Fruit fly (Drosophila melanogaster) whole organism, embryonic: ENCODE measurements around the gene Gr97a.

Experiments
- ATbp ChIP-seq: fragments of 200-800 bp; sonication (Bioruptor generic); optimal IDR thresholded peaks from 2 replicates; lab custom pipeline; 2017; ENCODE audit warnings: missing biosample characterization, mild to moderate bottlenecking, missing genetic modification characterization, missing genetic modification reagents
- Blimp-1 ChIP-seq: fragments of 200-800 bp; sonication (Bioruptor generic); optimal IDR thresholded peaks from 3 replicates; lab custom pipeline; 2018; ENCODE audit warnings: missing biosample characterization, missing genetic modification characterization, mild to moderate bottlenecking, moderate library complexity, missing genetic modification reagents
- CG10147 ChIP-seq: fragments of 200-800 bp; sonication (Bioruptor generic); optimal IDR thresholded peaks from 2 replicates; lab custom pipeline; 2019; ENCODE audit warnings: missing biosample characterization, mild to moderate bottlenecking, missing genetic modification characterization, moderate library complexity
- CG1024 ChIP-seq: fragments of 200-800 bp; sonication (Bioruptor generic); IDR thresholded peaks from 2 replicates; pipeline ENCODE4 v1.3.6; 2022; ENCODE audit warnings: missing biosample characterization, missing genetic modification characterization
- CG10543 ChIP-seq: fragments of 200-800 bp; sonication (Bioruptor generic); optimal IDR thresholded peaks from 3 replicates; lab custom pipeline; 2017; ENCODE audit warnings: missing biosample characterization, mild to moderate bottlenecking, missing genetic modification characterization, moderate library complexity
- CG11456 ChIP-seq: fragments of 200-800 bp; sonication (Bioruptor generic); IDR thresholded peaks from 3 replicates; pipeline ENCODE4 v1.3.6; 2022; ENCODE audit warnings: missing biosample characterization, missing genetic modification characterization
- CG13424 ChIP-seq: fragments of 200-800 bp; sonication (Bioruptor generic); optimal IDR thresholded peaks from 2 replicates; lab custom pipeline; 2019; ENCODE audit warnings: missing biosample characterization, mild to moderate bottlenecking, missing genetic modification characterization, moderate library complexity
- CG13775 ChIP-seq: fragments of 200-800 bp; sonication (Bioruptor generic); optimal IDR thresholded peaks from 3 replicates; lab custom pipeline; 2017; ENCODE audit warnings: missing biosample characterization, mild to moderate bottlenecking, missing genetic modification characterization
- CG1602 ChIP-seq: fragments of 200-800 bp; sonication (Bioruptor generic); optimal IDR thresholded peaks from 3 replicates; lab custom pipeline; 2016; ENCODE audit warnings: missing biosample characterization, missing genetic modification characterization
- CG17385 ChIP-seq: fragments of 200-800 bp; sonication (Bioruptor generic); optimal IDR thresholded peaks from 3 replicates; lab custom pipeline; 2018; ENCODE audit warnings: missing biosample characterization, mild to moderate bottlenecking, missing genetic modification characterization
- CG17802 ChIP-seq: fragments of 200-800 bp; sonication (Bioruptor generic); optimal IDR thresholded peaks from 2 replicates; lab custom pipeline; 2018; ENCODE audit warnings: missing biosample characterization, mild to moderate bottlenecking, missing genetic modification characterization, moderate library complexity
- CG31388 ChIP-seq: fragments of 200-800 bp; sonication (Bioruptor generic); optimal IDR thresholded peaks from 2 replicates; lab custom pipeline; 2016; ENCODE audit warnings: missing biosample characterization, missing genetic modification characterization
- CG4404 ChIP-seq: fragments of 200-800 bp; sonication (Bioruptor generic); IDR thresholded peaks from 2 replicates; pipeline ENCODE4 v1.3.6; 2022; ENCODE audit warnings: missing biosample characterization, missing genetic modification characterization
- CG4707 ChIP-seq: fragments of 200-800 bp; sonication (Bioruptor generic); optimal IDR thresholded peaks from 2 replicates; lab custom pipeline; 2018; ENCODE audit warnings: missing biosample characterization, mild to moderate bottlenecking, missing genetic modification characterization, moderate library complexity
- CG4854 ChIP-seq: fragments of 200-800 bp; sonication (Bioruptor generic); optimal IDR thresholded peaks from 2 replicates; lab custom pipeline; 2016; ENCODE audit warnings: missing biosample characterization, missing genetic modification characterization, inconsistent platforms
- CG5180 ChIP-seq: fragments of 200-800 bp; sonication (Bioruptor generic); optimal IDR thresholded peaks from 3 replicates; lab custom pipeline; 2017; ENCODE audit warnings: missing biosample characterization, missing genetic modification characterization, mild to moderate bottlenecking, moderate library complexity, missing genetic modification reagents
- CG6683 ChIP-seq: fragments of 200-800 bp; sonication (Bioruptor generic); optimal IDR thresholded peaks from 2 replicates; lab custom pipeline; 2017; ENCODE audit warnings: missing biosample characterization, mild to moderate bottlenecking, missing genetic modification characterization, missing genetic modification reagents
- Fer1 ChIP-seq: fragments of 200-800 bp; sonication (Bioruptor generic); optimal IDR thresholded peaks from 2 replicates; lab custom pipeline; 2017; ENCODE audit warnings: missing biosample characterization, mild to moderate bottlenecking, missing genetic modification characterization
- Jarid2 ChIP-seq: fragments of 200-800 bp; sonication (Bioruptor generic); optimal IDR thresholded peaks from 3 replicates; lab custom pipeline; 2017; ENCODE audit warnings: mild to moderate bottlenecking, missing biosample characterization, missing genetic modification reagents, missing genetic modification characterization
- Lhr ChIP-seq: fragments of 200-800 bp; sonication (Bioruptor generic); optimal IDR thresholded peaks from 3 replicates; lab custom pipeline; 2017; ENCODE audit warnings: mild to moderate bottlenecking, missing biosample characterization, missing genetic modification reagents, missing genetic modification characterization
- MBD-R2 ChIP-seq: fragments of 200-800 bp; sonication (Bioruptor generic); IDR thresholded peaks from 2 replicates; pipeline ENCODE4 v1.3.6; 2022; ENCODE audit warnings: missing biosample characterization, missing genetic modification characterization
- Oli ChIP-seq: fragments of 200-800 bp; sonication (Bioruptor generic); optimal IDR thresholded peaks from 2 replicates; lab custom pipeline; 2018; ENCODE audit warnings: missing biosample characterization, mild to moderate bottlenecking, missing genetic modification characterization, moderate library complexity
- Scr ChIP-seq: fragments of 200-800 bp; sonication (Bioruptor generic); IDR thresholded peaks from 2 replicates; pipeline ENCODE4 v1.3.6; 2022; ENCODE audit warnings: missing biosample characterization, missing genetic modification characterization; ENCODE audit not compliant: partially characterized antibody
- Stat92E ChIP-seq, 3 experiments: fragments of >200 bp in 2 of 3; fragments of 200-800 bp in 1 of 3; sonication (Bioruptor generic) in 1 of 3; optimal IDR thresholded peaks; 2 replicates each; lab custom pipeline; 2017 to 2019; ENCODE audit warnings: missing biosample characterization in 3 of 3, missing genetic modification characterization in 3 of 3, mild to moderate bottlenecking in 1 of 3, moderate library complexity in 1 of 3
- Usf ChIP-seq: fragments of 200-800 bp; sonication (Bioruptor generic); optimal IDR thresholded peaks from 2 replicates; lab custom pipeline; 2017; ENCODE audit warnings: missing genotype, missing biosample characterization, missing genetic modification characterization
- az2 ChIP-seq: fragments of 200-800 bp; sonication (Bioruptor generic); optimal IDR thresholded peaks from 3 replicates; lab custom pipeline; 2016; ENCODE audit warnings: missing biosample characterization, missing genetic modification characterization
- bsh ChIP-seq, 2 experiments: fragments of 200-800 bp; sonication (Bioruptor generic); optimal IDR thresholded peaks; 2 replicates each; lab custom pipeline; 2017 to 2018; ENCODE audit warnings: mild to moderate bottlenecking in 2 of 2, missing biosample characterization in 2 of 2, missing genetic modification characterization in 2 of 2, moderate library complexity in 1 of 2
- crc ChIP-seq: fragments of 200-800 bp; sonication (Bioruptor generic); optimal IDR thresholded peaks from 2 replicates; lab custom pipeline; 2016; ENCODE audit warnings: missing biosample characterization, missing genetic modification characterization
- crp ChIP-seq, 2 experiments: fragments of 200-800 bp; sonication (Bioruptor generic); optimal IDR thresholded peaks; 2 replicates in 1 of 2; 3 replicates in 1 of 2; lab custom pipeline; 2017; ENCODE audit warnings: missing biosample characterization in 2 of 2, missing genetic modification characterization in 2 of 2, mild to moderate bottlenecking in 1 of 2, moderate library complexity in 1 of 2
- dpn ChIP-seq, 2 experiments: fragments of 200-800 bp; sonication (Bioruptor generic); optimal IDR thresholded peaks; 3 replicates each; lab custom pipeline; 2016; ENCODE audit warnings: missing biosample characterization in 2 of 2, missing genetic modification characterization in 2 of 2
- ewg ChIP-seq: fragments of 200-800 bp; sonication (Bioruptor generic); optimal IDR thresholded peaks from 3 replicates; lab custom pipeline; 2017; ENCODE audit warnings: mild to moderate bottlenecking, missing biosample characterization, missing genetic modification reagents, missing genetic modification characterization
- fd64A ChIP-seq: fragments of 200-800 bp; sonication (Bioruptor generic); optimal IDR thresholded peaks from 3 replicates; lab custom pipeline; 2018; ENCODE audit warnings: missing biosample characterization, mild to moderate bottlenecking, missing genetic modification characterization
- fd96Cb ChIP-seq: fragments of 200-800 bp; sonication (Bioruptor generic); optimal IDR thresholded peaks from 2 replicates; lab custom pipeline; 2018; ENCODE audit warnings: missing biosample characterization, mild to moderate bottlenecking, missing genetic modification characterization, moderate library complexity
- hb ChIP-seq: fragments of 200-800 bp; sonication (Bioruptor generic); IDR thresholded peaks from 3 replicates; pipeline ENCODE4 v1.3.6; 2022; ENCODE audit warnings: missing biosample characterization, missing genetic modification characterization; ENCODE audit not compliant: partially characterized antibody
- jing ChIP-seq: fragments of 200-800 bp; sonication (Bioruptor generic); optimal IDR thresholded peaks from 2 replicates; lab custom pipeline; 2018; ENCODE audit warnings: missing biosample characterization, mild to moderate bottlenecking, missing genetic modification characterization
- kah ChIP-seq: fragments of 200-800 bp; sonication (Bioruptor generic); optimal IDR thresholded peaks from 2 replicates; lab custom pipeline; 2018; ENCODE audit warnings: missing biosample characterization, mild to moderate bottlenecking, missing genetic modification characterization
- knrl ChIP-seq: fragments of 200-800 bp; sonication (Bioruptor generic); IDR thresholded peaks from 3 replicates; pipeline ENCODE4 v1.3.6; 2022; ENCODE audit warnings: missing biosample characterization, missing genetic modification characterization; ENCODE audit not compliant: partially characterized antibody
- lilli ChIP-seq: fragments of 200-800 bp; sonication (Bioruptor generic); optimal IDR thresholded peaks from 3 replicates; lab custom pipeline; 2016; ENCODE audit warnings: missing biosample characterization, missing genetic modification characterization
- lmd ChIP-seq: fragments of 200-800 bp; sonication (Bioruptor generic); IDR thresholded peaks from 2 replicates; pipeline ENCODE4 v1.3.6; 2022; ENCODE audit warnings: missing biosample characterization, missing genetic modification characterization
- nerfin-1 ChIP-seq: fragments of 200-800 bp; sonication (Bioruptor generic); optimal IDR thresholded peaks from 3 replicates; lab custom pipeline; 2019; ENCODE audit warnings: missing biosample characterization, mild to moderate bottlenecking, missing genetic modification characterization, moderate library complexity
- pho ChIP-seq: fragments of 200-800 bp; sonication (Bioruptor generic); optimal IDR thresholded peaks from 2 replicates; lab custom pipeline; 2016; ENCODE audit warnings: missing biosample characterization, missing genetic modification characterization
- scrt ChIP-seq: fragments of 200-800 bp; sonication (Bioruptor generic); optimal IDR thresholded peaks from 2 replicates; lab custom pipeline; 2018; ENCODE audit warnings: missing biosample characterization, mild to moderate bottlenecking, missing genetic modification characterization, moderate library complexity
- seq ChIP-seq: fragments of 200-800 bp; sonication (Bioruptor generic); IDR thresholded peaks from 2 replicates; pipeline ENCODE4 v1.3.6; 2022; ENCODE audit warnings: missing biosample characterization, missing genetic modification characterization
- sima ChIP-seq: fragments of 200-800 bp; sonication (Bioruptor generic); optimal IDR thresholded peaks from 2 replicates; lab custom pipeline; 2016; ENCODE audit warnings: missing biosample characterization, missing genetic modification characterization
- sisA ChIP-seq: fragments of 200-800 bp; sonication (Bioruptor generic); IDR thresholded peaks from 2 replicates; pipeline ENCODE4 v1.3.6; 2022; ENCODE audit warnings: missing biosample characterization, missing genetic modification characterization
- usp ChIP-seq: fragments of >200 bp; optimal IDR thresholded peaks from 2 replicates; lab custom pipeline; 2017; ENCODE audit warnings: missing biosample characterization, missing genetic modification characterization
- wor ChIP-seq: fragments of 200-800 bp; sonication (Bioruptor generic); IDR thresholded peaks from 2 replicates; pipeline ENCODE4 v1.3.6; 2022; ENCODE audit warnings: missing biosample characterization, missing genetic modification characterization
- zfh1 ChIP-seq: fragments of 200-800 bp; sonication (Bioruptor generic); IDR thresholded peaks from 3 replicates; pipeline ENCODE4 v1.3.6; 2022; ENCODE audit warnings: missing biosample characterization, missing genetic modification characterization
- zfh2 ChIP-seq: fragments of 200-800 bp; sonication (Bioruptor generic); optimal IDR thresholded peaks from 2 replicates; lab custom pipeline; 2016; ENCODE audit warnings: missing biosample characterization, missing genetic modification characterization

The Gr97a gene

DNA sequence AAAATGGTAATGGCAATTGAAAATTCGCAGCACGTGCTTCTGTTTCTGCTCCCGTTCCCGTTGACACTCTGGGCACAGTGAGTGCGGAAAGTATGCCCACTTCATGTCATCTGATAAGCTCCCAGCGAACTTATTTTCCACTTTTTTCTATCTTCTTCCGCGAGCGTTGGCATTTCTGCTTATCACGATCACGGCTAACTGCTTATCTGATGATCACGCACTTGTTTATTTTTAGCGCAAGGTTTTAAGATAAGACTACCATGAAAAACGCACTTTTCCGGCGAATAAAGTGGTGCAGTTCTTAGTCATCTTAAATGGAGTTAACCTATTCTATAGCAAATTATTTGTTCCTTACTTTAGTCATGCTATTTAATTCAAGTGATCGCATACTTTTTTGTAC, 28.9 kb downstream of the Gr97a start (continued):
- TF ChIP-seq bsh (GFP tag; optimal IDR thresholded peaks at IDR 0.05; lab: Kevin White, UChicago) (peak in 1 of 2 experiments; percentile 36), CG13775 (GFP tag; lab: Kevin White, UChicago) (peak; percentile 29), CG10543 (GFP tag; lab: Kevin White, UChicago) (peak; percentile 2), ATbp (peak; percentile 16), Oli (tag; lab: Kevin White, UChicago) (peak; percentile 68), CG1024 (GFP tag; lab: Robert Waterston, UW) (0 out of 2 replicates have a peak, but pooled peaks have one; percentile 4), CG4404 (GFP tag; lab: Robert Waterston, UW) (no peak), ewg (peak; percentile 29), dpn (GFP tag; optimal IDR thresholded peaks at IDR 0.05; lab: Kevin White, UChicago) (peak; percentile 19 to 44), sima (GFP tag; lab: Kevin White, UChicago) (no peak), fd96Cb (peak; percentile 55), CG1602 (GFP tag; lab: Kevin White, UChicago) (peak; percentile 21), knrl (GFP tag; lab: Robert Waterston, UW) (no peak), seq (GFP tag; lab: Robert Waterston, UW) (no peak), az2 (GFP tag; lab: Kevin White, UChicago) (peak; percentile 39), jing (GFP tag; lab: Kevin White, UChicago) (no peak), Blimp-1 (peak; percentile 40), scrt (GFP tag; lab: Kevin White, UChicago) (peak; percentile 22), nerfin-1 (tag; lab: Kevin White, UChicago) (peak; percentile 23), fd64A (GFP tag; lab: Kevin White, UChicago) (no peak), wor (0 out of 2 replicates have a peak, but pooled peaks have one; percentile 22), Lhr (no peak), Jarid2 (GFP tag; lab: Kevin White, UChicago) (peak; percentile 17), CG11456 (GFP tag; lab: Robert Waterston, UW) (0 out of 3 replicates have a peak, but pooled peaks have one; percentile 49), usp (GFP tag; lab: Kevin White, UChicago) (no peak), lilli (GFP tag; lab: Kevin White, UChicago) (peak; percentile 40), CG17385 (GFP tag; lab: Kevin White, UChicago) (peak; percentile 31), Fer1 (GFP tag; lab: Kevin White, UChicago) (peak; percentile 43), MBD-R2 (GFP tag; lab: Robert Waterston, UW) (no peak), CG10147 (GFP tag; lab: Kevin White, UChicago) (peak; percentile 50), CG4707 (no peak), crp (GFP tag; optimal IDR thresholded peaks at IDR 0.05; lab: Kevin White, UChicago) (no peak), crc (GFP tag; lab: Kevin White, UChicago) (peak; percentile 16), CG6683 (GFP tag; lab: Kevin White, UChicago) (peak; percentile 3), CG13424 (peak; percentile 48), kah (GFP tag; lab: Kevin White, UChicago) (no peak), lmd (peak; percentile 53), sisA (GFP tag; lab: Robert Waterston, UW) (peak; percentile 27; the same call in 1 of the 2 replicates), Stat92E (GFP tag; optimal IDR thresholded peaks at IDR 0.05; lab: Kevin White, UChicago) (no peak), CG4854 (GFP tag; lab: Kevin White, UChicago) (peak; percentile 18), CG17802 (no peak), zfh1 (0 out of 3 replicates have a peak, but pooled peaks have one; percentile 31), hb (GFP tag; lab: Robert Waterston, UW) (no peak), CG31388 (GFP tag; lab: Kevin White, UChicago) (no peak), Usf (GFP tag; lab: Kevin White, UChicago) (no peak), pho (no peak), zfh2 (GFP tag; lab: Kevin White, UChicago) (peak; percentile 4), CG5180 (GFP tag; lab: Kevin White, UChicago) (peak; percentile 68), Scr (GFP tag; lab: Robert Waterston, UW) (no peak)
